ENCODE assay signal across 1 fruit fly cellular context in the genomic region with DNA sequence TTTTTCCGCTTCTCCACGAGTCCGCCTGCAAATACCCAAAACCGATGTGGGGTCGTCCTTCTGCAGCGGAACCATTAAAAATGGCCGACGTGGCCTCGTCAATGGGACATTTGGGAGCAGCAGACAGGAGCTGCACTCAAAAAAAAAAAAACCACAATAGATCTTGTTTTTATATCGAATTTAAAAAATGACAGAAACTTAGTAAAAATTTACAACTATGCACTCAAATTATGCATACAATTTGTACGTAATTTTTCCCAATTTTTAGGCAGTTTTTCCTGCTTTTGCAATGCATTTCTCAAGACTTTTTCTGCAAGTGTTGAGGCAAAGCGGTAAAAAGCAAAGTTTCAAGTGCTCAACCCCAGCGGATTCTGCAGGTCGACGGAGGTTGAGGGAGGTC.
TF ChIP-seq lines count a peak whose summit lies in the region.

No protein-coding gene starts in this region.

TF ChIP-seq in whole organism, embryonic, 481 proteins besides CTCF, POLR2A, EP300 and RAD21 (continued from another document):
- TF ChIP-seq lov (optimal IDR thresholded peaks at IDR 0.05; lab: Kevin White, UChicago), result no peak
- TF ChIP-seq lov (GFP tag; IDR thresholded peaks at IDR 0.05; lab: Robert Waterston, UW), result no peak
- TF ChIP-seq zen2 (GFP tag; IDR thresholded peaks at IDR 0.05; lab: Robert Waterston, UW; ENCODE audit: partially characterized antibody), result no peak
- TF ChIP-seq bcd (GFP tag; optimal IDR thresholded peaks at IDR 0.05; lab: Kevin White, UChicago), result no peak
- TF ChIP-seq CG17385 (GFP tag; optimal IDR thresholded peaks at IDR 0.05; lab: Kevin White, UChicago), result no peak
- no peak for TF ChIP-seq CG2120 (GFP tag; optimal IDR thresholded peaks at IDR 0.05; lab: Kevin White, UChicago)
- no peak for TF ChIP-seq crp (GFP tag; optimal IDR thresholded peaks at IDR 0.05; lab: Kevin White, UChicago)
- TF ChIP-seq Bteb2 (GFP tag; optimal IDR thresholded peaks at IDR 0.05; lab: Kevin White, UChicago), result no peak
- no peak for TF ChIP-seq CG18619 (GFP tag; optimal IDR thresholded peaks at IDR 0.05; lab: Kevin White, UChicago)
- no peak for TF ChIP-seq tup (GFP tag; optimal IDR thresholded peaks at IDR 0.05; lab: Kevin White, UChicago)
- no peak for TF ChIP-seq da (GFP tag; optimal IDR thresholded peaks at IDR 0.05; lab: Kevin White, UChicago)
